Fruit fly (Drosophila melanogaster) whole organism, prepupa: ENCODE measurements around the gene ich.

Experiments used
- Blimp-1 ChIP-seq: fragments of 200-800 bp; sonication (Bioruptor generic); optimal IDR thresholded peaks from 3 replicates; lab custom pipeline; 2017; ENCODE audit warnings: missing biosample characterization, missing genetic modification characterization, mild to moderate bottlenecking, moderate library complexity, missing genetic modification reagents
- CG11294 ChIP-seq: fragments of 200-800 bp; sonication (Bioruptor generic); IDR thresholded peaks from 2 replicates; pipeline ENCODE4 v1.3.6; 2022; ENCODE audit warnings: missing biosample characterization, missing genetic modification characterization
- CG11762 ChIP-seq: fragments of 200-800 bp; sonication (Bioruptor generic); optimal IDR thresholded peaks from 3 replicates; lab custom pipeline; 2016; ENCODE audit warnings: missing biosample characterization, missing genetic modification characterization; ENCODE audit not compliant: insufficient read depth
- CG11902 ChIP-seq: fragments of 200-800 bp; sonication (Bioruptor generic); optimal IDR thresholded peaks from 3 replicates; lab custom pipeline; 2016; ENCODE audit warnings: missing biosample characterization, missing genetic modification characterization
- CG15336 ChIP-seq: fragments of 200-800 bp; sonication (Bioruptor generic); IDR thresholded peaks from 2 replicates; pipeline ENCODE4 v1.3.6; 2022; ENCODE audit warnings: missing biosample characterization, missing genetic modification characterization
- CG1621 ChIP-seq: fragments of 200-800 bp; sonication (Bioruptor generic); optimal IDR thresholded peaks from 3 replicates; lab custom pipeline; 2018; ENCODE audit warnings: missing biosample characterization, mild to moderate bottlenecking, missing genetic modification characterization
- CG31627 ChIP-seq: fragments of 200-800 bp; sonication (Bioruptor generic); optimal IDR thresholded peaks from 3 replicates; lab custom pipeline; 2016; ENCODE audit warnings: missing biosample characterization, missing genetic modification characterization
- CG32006 ChIP-seq: fragments of 200-800 bp; sonication (Bioruptor generic); optimal IDR thresholded peaks from 3 replicates; lab custom pipeline; 2017; ENCODE audit warnings: missing biosample characterization, mild to moderate bottlenecking, missing genetic modification characterization
- CG34406 ChIP-seq: fragments of 200-800 bp; sonication (Bioruptor generic); optimal IDR thresholded peaks from 3 replicates; lab custom pipeline; 2016; ENCODE audit warnings: missing biosample characterization, missing genetic modification characterization
- CG3919 ChIP-seq: fragments of 200-800 bp; sonication (Bioruptor generic); optimal IDR thresholded peaks from 3 replicates; lab custom pipeline; 2016; ENCODE audit warnings: missing biosample characterization, missing genetic modification characterization
- CG6163 ChIP-seq: fragments of 200-800 bp; sonication (Bioruptor generic); IDR thresholded peaks from 3 replicates; pipeline ENCODE4 v1.3.6; 2022; ENCODE audit warnings: missing biosample characterization, missing genetic modification characterization
- CG6276 ChIP-seq: fragments of 200-800 bp; sonication (Bioruptor generic); optimal IDR thresholded peaks from 2 replicates; lab custom pipeline; 2017; ENCODE audit warnings: missing biosample characterization, mild to moderate bottlenecking, missing genetic modification characterization
- CG6792 ChIP-seq: fragments of 200-800 bp; sonication (Bioruptor generic); optimal IDR thresholded peaks from 3 replicates; lab custom pipeline; 2016; ENCODE audit warnings: missing biosample characterization, missing genetic modification characterization
- CG6808 ChIP-seq: fragments of 200-800 bp; sonication (Bioruptor generic); optimal IDR thresholded peaks from 3 replicates; lab custom pipeline; 2017; ENCODE audit warnings: missing biosample characterization, missing genetic modification characterization, mild to moderate bottlenecking, moderate library complexity, missing genetic modification reagents
- CG6854 ChIP-seq: fragments of 200-800 bp; sonication (Bioruptor generic); optimal IDR thresholded peaks from 2 replicates; lab custom pipeline; 2017; ENCODE audit warnings: missing biosample characterization, mild to moderate bottlenecking, missing genetic modification characterization
- CG7368 ChIP-seq: fragments of 200-800 bp; sonication (Bioruptor generic); optimal IDR thresholded peaks from 3 replicates; lab custom pipeline; 2016; ENCODE audit warnings: missing biosample characterization, missing genetic modification characterization
- CG8119 ChIP-seq: fragments of 200-800 bp; sonication (Bioruptor generic); IDR thresholded peaks from 3 replicates; pipeline ENCODE4 v1.3.6; 2022; ENCODE audit warnings: missing biosample characterization, missing genetic modification characterization
- CG8632 ChIP-seq: fragments of 200-800 bp; sonication (Bioruptor generic); optimal IDR thresholded peaks from 3 replicates; lab custom pipeline; 2016; ENCODE audit warnings: missing biosample characterization, missing genetic modification characterization
- CG9139 ChIP-seq: fragments of 200-800 bp; sonication (Bioruptor generic); optimal IDR thresholded peaks from 3 replicates; lab custom pipeline; 2017; ENCODE audit warnings: missing biosample characterization, mild to moderate bottlenecking, missing genetic modification characterization
- Eip78C ChIP-seq: fragments of 200-800 bp; sonication (Bioruptor generic); peaks from one replicate; lab custom pipeline; 2016; ENCODE audit warnings: missing biosample characterization, missing genetic modification characterization
- Eip93F ChIP-seq: fragments of 200-800 bp; sonication (Bioruptor generic); optimal IDR thresholded peaks from 2 replicates; lab custom pipeline; 2016; ENCODE audit warnings: missing biosample characterization, mild to moderate bottlenecking, missing genetic modification characterization
- Ets96B ChIP-seq: fragments of 200-800 bp; optimal IDR thresholded peaks from 2 replicates; lab custom pipeline; 2019; ENCODE audit warnings: missing biosample characterization, mild to moderate bottlenecking, missing genetic modification characterization, moderate library complexity
- Gug ChIP-seq: fragments of 200-800 bp; sonication (Bioruptor generic); IDR thresholded peaks from 2 replicates; pipeline ENCODE4 v1.3.6; 2022; ENCODE audit warnings: missing biosample characterization, missing genetic modification characterization
- Hr38 ChIP-seq: sonication (Bioruptor generic); optimal IDR thresholded peaks from 2 replicates; lab custom pipeline; 2016; ENCODE audit warnings: missing biosample characterization, missing genetic modification characterization
- Hr39 ChIP-seq: fragments of 200-800 bp; sonication (Bioruptor generic); optimal IDR thresholded peaks from 2 replicates; lab custom pipeline; 2016; ENCODE audit warnings: missing biosample characterization, missing genetic modification characterization
- Hr4 ChIP-seq: fragments of 200-800 bp; sonication (Bioruptor generic); optimal IDR thresholded peaks from 3 replicates; lab custom pipeline; 2016; ENCODE audit warnings: missing biosample characterization, missing genetic modification characterization
- Met ChIP-seq: fragments of 200-800 bp; sonication (Bioruptor generic); optimal IDR thresholded peaks from 3 replicates; lab custom pipeline; 2016; ENCODE audit warnings: missing biosample characterization, missing genetic modification characterization
- OdsH ChIP-seq: fragments of 200-800 bp; sonication (Bioruptor generic); optimal IDR thresholded peaks from 3 replicates; lab custom pipeline; 2016; ENCODE audit warnings: missing biosample characterization, missing genetic modification characterization
- Smox ChIP-seq: fragments of 200-800 bp; sonication (Bioruptor generic); optimal IDR thresholded peaks from 3 replicates; lab custom pipeline; 2016; ENCODE audit warnings: missing biosample characterization, missing genetic modification characterization
- Sox102F ChIP-seq: fragments of 200-800 bp; sonication (Bioruptor generic); optimal IDR thresholded peaks from 2 replicates; lab custom pipeline; 2016; ENCODE audit warnings: missing biosample characterization, mild to moderate bottlenecking, missing genetic modification characterization
- Sox14 ChIP-seq: fragments of 200-800 bp; sonication (Bioruptor generic); optimal IDR thresholded peaks from 3 replicates; lab custom pipeline; 2016; ENCODE audit warnings: missing biosample characterization, missing genetic modification characterization
- Sox15 ChIP-seq: fragments of 200-800 bp; sonication (Bioruptor generic); optimal IDR thresholded peaks from 3 replicates; lab custom pipeline; 2016; ENCODE audit warnings: missing biosample characterization, missing genetic modification characterization
- achi ChIP-seq: fragments of 200-800 bp; sonication (Bioruptor generic); optimal IDR thresholded peaks from 3 replicates; lab custom pipeline; 2016; ENCODE audit warnings: missing biosample characterization, missing genetic modification characterization
- acj6 ChIP-seq: fragments of 200-800 bp; sonication (Bioruptor generic); optimal IDR thresholded peaks from 3 replicates; lab custom pipeline; 2016; ENCODE audit warnings: missing biosample characterization, missing genetic modification characterization
- dac ChIP-seq: fragments of 200-800 bp; sonication (Bioruptor generic); optimal IDR thresholded peaks from 2 replicates; lab custom pipeline; 2017; ENCODE audit warnings: missing biosample characterization, mild to moderate bottlenecking, missing genetic modification characterization
- dsx ChIP-seq: fragments of 200-800 bp; optimal IDR thresholded peaks from 3 replicates; lab custom pipeline; 2019; ENCODE audit warnings: missing biosample characterization, mild to moderate bottlenecking, missing genetic modification characterization, moderate library complexity; ENCODE audit not compliant: poor library complexity, severe bottlenecking
- esn ChIP-seq: fragments of 200-800 bp; sonication (Bioruptor generic); optimal IDR thresholded peaks from 2 replicates; lab custom pipeline; 2016; ENCODE audit warnings: missing biosample characterization, mild to moderate bottlenecking, missing genetic modification characterization, moderate library complexity
- fd85E ChIP-seq: fragments of 200-800 bp; sonication (Bioruptor generic); optimal IDR thresholded peaks from 3 replicates; lab custom pipeline; 2016; ENCODE audit warnings: missing biosample characterization, missing genetic modification characterization
- fkh ChIP-seq: fragments of 200-800 bp; sonication (Bioruptor generic); optimal IDR thresholded peaks from 3 replicates; lab custom pipeline; 2017; ENCODE audit warnings: missing biosample characterization, mild to moderate bottlenecking, missing genetic modification characterization, moderate library complexity
- lz ChIP-seq: fragments of 200-800 bp; sonication (Bioruptor generic); optimal IDR thresholded peaks from 3 replicates; lab custom pipeline; 2016; ENCODE audit warnings: missing biosample characterization, missing genetic modification characterization
- net ChIP-seq: fragments of 200-800 bp; sonication (Bioruptor generic); optimal IDR thresholded peaks from 3 replicates; lab custom pipeline; 2016; ENCODE audit warnings: missing biosample characterization, missing genetic modification characterization
- pdm3 ChIP-seq: fragments of 200-800 bp; sonication (Bioruptor generic); optimal IDR thresholded peaks from 3 replicates; lab custom pipeline; 2016; ENCODE audit warnings: missing biosample characterization, missing genetic modification characterization
- spab ChIP-seq: fragments of 200-800 bp; sonication (Bioruptor generic); optimal IDR thresholded peaks from 2 replicates; lab custom pipeline; 2017; ENCODE audit warnings: missing biosample characterization, mild to moderate bottlenecking, missing genetic modification characterization, missing genetic modification reagents
- ss ChIP-seq, 2 experiments: fragments of 200-800 bp; sonication (Bioruptor generic); optimal IDR thresholded peaks; 2 replicates in 1 of 2; 3 replicates in 1 of 2; lab custom pipeline; 2017 to 2018; ENCODE audit warnings: mild to moderate bottlenecking in 2 of 2, missing biosample characterization in 2 of 2, missing genetic modification characterization in 2 of 2, moderate library complexity in 1 of 2
- svp ChIP-seq: fragments of 200-800 bp; sonication (Bioruptor generic); peaks from one replicate; lab custom pipeline; 2016; ENCODE audit warnings: missing biosample characterization, missing genetic modification characterization

ich gene

DNA sequence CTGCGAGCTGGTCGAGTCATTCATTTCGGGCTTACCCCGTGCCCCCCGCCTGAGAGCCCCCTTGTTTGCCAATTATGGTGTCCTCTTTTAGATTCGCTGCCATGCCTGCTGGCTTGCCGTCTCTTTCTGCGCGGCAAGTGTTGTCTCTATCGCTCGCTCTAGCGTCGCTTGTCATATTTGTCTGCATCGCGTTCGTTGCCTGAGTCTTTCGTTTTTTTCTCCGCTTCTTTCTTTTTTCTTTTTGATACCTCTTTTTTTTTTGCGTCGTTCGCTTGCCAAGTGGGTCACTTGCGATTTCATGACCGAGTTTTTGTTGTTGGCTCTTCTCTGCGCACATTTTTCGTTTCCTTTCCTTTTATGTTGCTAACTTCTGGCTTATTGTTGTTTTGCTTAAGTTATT is 9.0 kb upstream of the ich start (continued):
- TF ChIP-seq CG8632 (GFP tag; lab: Kevin White, UChicago) (peak; percentile 20), fd85E (no peak), Ets96B (tag; lab: Kevin White, UChicago) (peak; percentile 12), Eip93F (GFP tag; lab: Kevin White, UChicago) (no peak), CG9139 (no peak), ss (GFP tag; optimal IDR thresholded peaks at IDR 0.05; lab: Kevin White, UChicago) (peak; percentile 25 to 76), CG34406 (GFP tag; lab: Kevin White, UChicago) (no peak), CG31627 (no peak), achi (GFP tag; lab: Kevin White, UChicago) (peak; percentile 30), esn (GFP tag; lab: Kevin White, UChicago) (no peak), CG6792 (GFP tag; lab: Kevin White, UChicago) (no peak), CG15336 (GFP tag; lab: Robert Waterston, UW) (peak; percentile 64), CG6163 (GFP tag; lab: Robert Waterston, UW) (peak; percentile 62), CG1621 (tag; lab: Kevin White, UChicago) (peak; percentile 29), CG6276 (peak; percentile 73), dac (GFP tag; lab: Kevin White, UChicago) (peak; percentile 38), CG6808 (peak; percentile 43), net (GFP tag; lab: Kevin White, UChicago) (no peak), CG6854 (GFP tag; lab: Kevin White, UChicago) (peak; percentile 13), Sox15 (GFP tag; lab: Kevin White, UChicago) (no peak), dsx (GFP tag; lab: Kevin White, UChicago) (peak; percentile 13), spab (GFP tag; lab: Kevin White, UChicago) (peak; percentile 9), pdm3 (GFP tag; lab: Kevin White, UChicago) (no peak)

DNA sequence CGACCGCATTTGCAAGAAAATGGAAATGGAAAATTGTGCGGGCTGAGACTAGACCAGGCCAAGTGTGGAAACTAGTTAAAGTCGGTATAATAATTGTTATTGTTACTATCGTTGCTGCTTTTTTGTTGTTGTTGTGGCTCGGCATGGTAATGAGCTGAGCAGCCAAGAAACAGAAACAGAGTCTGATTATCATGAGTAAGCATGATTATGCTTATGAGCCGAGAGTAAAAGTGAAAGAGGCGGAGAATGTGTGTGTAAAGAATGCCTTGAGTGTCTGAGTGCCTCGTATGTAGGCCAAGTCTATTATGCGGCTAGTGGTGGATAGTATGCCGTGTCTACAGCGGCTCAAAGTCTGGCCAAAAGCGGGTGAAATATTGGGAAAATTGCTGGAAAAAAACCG is 7.9 kb upstream of the ich start:
- TF ChIP-seq Met (GFP tag; lab: Kevin White, UChicago) (no peak), CG32006 (no peak), CG15336 (GFP tag; lab: Robert Waterston, UW) (no peak), CG6808 (no peak), CG7368 (GFP tag; lab: Kevin White, UChicago) (no peak), CG6854 (GFP tag; lab: Kevin White, UChicago) (no peak), CG8119 (no peak), CG1621 (tag; lab: Kevin White, UChicago) (no peak), CG11902 (no peak), Blimp-1 (no peak), lz (GFP tag; lab: Kevin White, UChicago) (no peak), CG3919 (GFP tag; lab: Kevin White, UChicago) (no peak), CG9139 (no peak), CG6276 (no peak), CG11762 (GFP tag; lab: Kevin White, UChicago) (no peak), Hr38 (GFP tag; lab: Kevin White, UChicago) (no peak), fkh (GFP tag; lab: Kevin White, UChicago) (no peak), Gug (GFP tag; lab: Robert Waterston, UW) (no peak), CG11294 (GFP tag; lab: Robert Waterston, UW) (no peak), Sox14 (no peak)

DNA sequence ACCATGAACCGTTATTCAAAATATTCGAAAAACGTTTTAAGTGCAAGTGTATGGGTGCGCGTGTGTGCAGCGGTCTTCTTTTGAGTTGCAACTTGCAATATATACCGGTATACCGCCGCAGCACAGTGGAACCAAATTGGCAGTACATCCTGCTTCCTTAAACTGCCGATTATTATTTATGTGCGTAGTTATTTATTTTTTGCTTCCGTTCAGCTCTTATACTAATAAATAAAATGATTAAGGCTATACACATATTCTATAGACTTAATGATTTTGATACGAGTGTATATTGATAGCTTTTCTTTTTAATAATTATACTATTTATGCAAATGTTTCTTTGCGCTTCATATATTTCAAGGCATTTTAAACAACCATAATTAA is 7.1 kb upstream of the ich start:
- TF ChIP-seq acj6 (peak; percentile 13), esn (GFP tag; lab: Kevin White, UChicago) (peak; percentile 46), Gug (GFP tag; lab: Robert Waterston, UW) (no peak), Eip78C (GFP tag; lab: Kevin White, UChicago) (peak; percentile 75), pdm3 (GFP tag; lab: Kevin White, UChicago) (peak; percentile 15), lz (GFP tag; lab: Kevin White, UChicago) (peak; percentile 10), Sox102F (peak; percentile 28), Smox (peak; percentile 41), CG32006 (peak; percentile 50), Eip93F (GFP tag; lab: Kevin White, UChicago) (no peak), OdsH (GFP tag; lab: Kevin White, UChicago) (peak; percentile 20), Hr4 (GFP tag; lab: Kevin White, UChicago) (peak; percentile 13), CG15336 (GFP tag; lab: Robert Waterston, UW) (no peak), svp (GFP tag; lab: Kevin White, UChicago) (peak; percentile 76), CG9139 (no peak), Met (GFP tag; lab: Kevin White, UChicago) (peak; percentile 57), CG8632 (GFP tag; lab: Kevin White, UChicago) (peak; percentile 5), Hr39 (peak; percentile 21), spab (GFP tag; lab: Kevin White, UChicago) (no peak), CG6163 (GFP tag; lab: Robert Waterston, UW) (peak; percentile 34; the same call in 1 of the 3 replicates), net (GFP tag; lab: Kevin White, UChicago) (no peak)
- TF ChIP-seq, all 60 proteins: peak for 15
